Worm (Caenorhabditis elegans): Measurements from ENCODE around the gene sre-47.

DNA sequence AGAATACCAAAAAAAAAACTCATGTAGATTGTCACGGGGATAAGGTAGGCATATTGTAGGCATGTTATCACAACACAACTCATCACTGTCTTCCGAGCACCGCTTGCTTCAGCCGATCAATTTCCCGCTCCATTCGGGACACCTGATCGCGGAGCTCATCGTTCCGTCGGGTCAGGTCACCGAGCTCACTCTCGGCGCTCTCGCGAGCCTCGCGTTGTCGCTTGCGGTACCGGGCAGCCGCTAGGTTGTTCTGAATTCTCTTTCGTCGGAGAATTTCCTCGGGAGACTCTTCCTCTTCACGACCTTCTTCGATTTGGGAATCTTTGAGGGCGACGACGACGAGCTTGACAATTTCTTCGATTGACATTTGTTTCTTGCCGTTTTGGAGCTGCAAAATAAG is 32.5 kb downstream of the sre-47 start:
- TF ChIP-seq Y116A8C.19 (tag; optimal IDR thresholded peaks at IDR 0.05; ENCODE audit: borderline replicate concordance) (no peak), nhr-237 (tag; optimal IDR thresholded peaks at IDR 0.05) (no peak), ceh-82 (tag; optimal IDR thresholded peaks at IDR 0.05) (no peak), rnt-1 (tag; optimal IDR thresholded peaks at IDR 0.05) (no peak)

Measured in whole organism, L1 larva.